Fruit fly (Drosophila melanogaster) whole organism, adult: ENCODE measurements around the gene CG32069.

Source experiments
- CG12768 ChIP-seq: fragments of 200-800 bp; sonication (Bioruptor generic); optimal IDR thresholded peaks from 2 replicates; lab custom pipeline; 2017; ENCODE audit warnings: missing biosample characterization, missing genetic modification characterization, mild to moderate bottlenecking, moderate library complexity, missing genetic modification reagents
- CG7101 ChIP-seq: fragments of 200-800 bp; sonication (Bioruptor generic); optimal IDR thresholded peaks from 2 replicates; lab custom pipeline; 2018; ENCODE audit warnings: missing biosample characterization, mild to moderate bottlenecking, missing genetic modification characterization, moderate library complexity
- Hr96 ChIP-seq: fragments of 200-800 bp; sonication (Bioruptor generic); optimal IDR thresholded peaks from 2 replicates; lab custom pipeline; 2016; ENCODE audit warnings: missing biosample characterization, missing genetic modification characterization
- ovo ChIP-seq: fragments of 200-800 bp; sonication (Bioruptor generic); optimal IDR thresholded peaks from 2 replicates; lab custom pipeline; 2016; ENCODE audit warnings: missing biosample characterization, missing genetic modification characterization
- toe ChIP-seq: fragments of 200-800 bp; sonication (Bioruptor generic); optimal IDR thresholded peaks from 2 replicates; lab custom pipeline; 2016; ENCODE audit warnings: missing biosample characterization, missing genetic modification characterization

- TF ChIP-seq toe (GFP tag; lab: Kevin White, UChicago): no peak
- peak; percentile 43 for TF ChIP-seq ovo (GFP tag; lab: Kevin White, UChicago)
- peak; percentile 66 for TF ChIP-seq CG7101
- TF ChIP-seq CG12768 (GFP tag; lab: Kevin White, UChicago): no peak
- TF ChIP-seq Hr96 (GFP tag; lab: Kevin White, UChicago): no peak
Measured at dm6 chr3L:11074043-11074853, 11.8 kb upstream of the CG32069 start, which contains the start of the genes Pfdn2 and Noc1.
